Fruit fly (Drosophila melanogaster) whole organism, wandering third instar larva: ENCODE data around the gene Krn.

Experiments
- Abd-B ChIP-seq: fragments of >200 bp; optimal IDR thresholded peaks from 2 replicates; lab custom pipeline; 2017; ENCODE audit warnings: missing biosample characterization, missing genetic modification characterization
- CG32264 ChIP-seq: fragments of 200-800 bp; sonication (Bioruptor generic); optimal IDR thresholded peaks from 2 replicates; lab custom pipeline; 2016; ENCODE audit warnings: missing biosample characterization, missing genetic modification characterization
- CG9705 ChIP-seq: fragments of 200-800 bp; sonication (Bioruptor generic); optimal IDR thresholded peaks from 2 replicates; lab custom pipeline; 2018; ENCODE audit warnings: missing biosample characterization, mild to moderate bottlenecking, missing genetic modification characterization
- CrebA ChIP-seq: fragments of 200-800 bp; sonication (Bioruptor generic); optimal IDR thresholded peaks from 2 replicates; lab custom pipeline; 2016; ENCODE audit warnings: missing biosample characterization, mild to moderate bottlenecking, missing genetic modification characterization, borderline replicate concordance
- Dfd ChIP-seq: fragments of >200 bp; optimal IDR thresholded peaks from 2 replicates; lab custom pipeline; 2017; ENCODE audit warnings: missing biosample characterization, missing genetic modification characterization
- Dif ChIP-seq: fragments of 200-275, 200-300 bp; sonication (Bioruptor generic); optimal IDR thresholded peaks from 2 replicates; lab custom pipeline; 2018; ENCODE audit warnings: missing biosample characterization, missing genetic modification characterization; ENCODE audit not compliant: partially characterized antibody
- GATAd ChIP-seq: sonication (Bioruptor generic); optimal IDR thresholded peaks from 2 replicates; lab custom pipeline; 2016; ENCODE audit warnings: missing biosample characterization, missing genetic modification characterization
- HLH106 ChIP-seq: fragments of 200-800 bp; optimal IDR thresholded peaks from 3 replicates; lab custom pipeline; 2019; ENCODE audit warnings: missing biosample characterization, mild to moderate bottlenecking, missing genetic modification characterization, moderate library complexity
- Hnf4 ChIP-seq: fragments of 200-800 bp; sonication (Bioruptor generic); optimal IDR thresholded peaks from 2 replicates; lab custom pipeline; 2016; ENCODE audit warnings: missing biosample characterization, mild to moderate bottlenecking, missing genetic modification characterization
- Hr78 ChIP-seq: fragments of >200 bp; optimal IDR thresholded peaks from 2 replicates; lab custom pipeline; 2017; ENCODE audit warnings: missing biosample characterization, missing genetic modification characterization
- Hr83 ChIP-seq: fragments of 200-300 bp; sonication (Bioruptor generic); optimal IDR thresholded peaks from 2 replicates; lab custom pipeline; 2016; ENCODE audit warnings: missing biosample characterization, mild to moderate bottlenecking, missing genetic modification characterization, moderate library complexity; ENCODE audit not compliant: poor library complexity, severe bottlenecking
- Jra ChIP-seq: sonication (Bioruptor generic); optimal IDR thresholded peaks from 2 replicates; lab custom pipeline; 2016; ENCODE audit warnings: missing biosample characterization, missing genetic modification characterization
- Mio ChIP-seq: sonication (Bioruptor generic); optimal IDR thresholded peaks from 2 replicates; lab custom pipeline; 2016; ENCODE audit warnings: missing biosample characterization, missing genetic modification characterization
- Myc ChIP-seq: fragments of >200 bp; optimal IDR thresholded peaks from 2 replicates; lab custom pipeline; 2017
- N ChIP-seq: fragments of >200 bp; optimal IDR thresholded peaks from 2 replicates; lab custom pipeline; 2018; ENCODE audit warnings: missing biosample characterization, missing external identifiers, missing genetic modification characterization
- OdsH ChIP-seq: fragments of 200-800 bp; sonication (Bioruptor generic); optimal IDR thresholded peaks from 2 replicates; lab custom pipeline; 2016; ENCODE audit warnings: missing biosample characterization, mild to moderate bottlenecking, missing genetic modification characterization
- Rel ChIP-seq, 2 experiments: fragments of 200-800 bp; sonication (Bioruptor generic) in 1 of 2; optimal IDR thresholded peaks; 2 replicates in 1 of 2; 3 replicates in 1 of 2; lab custom pipeline; 2016 to 2019; ENCODE audit warnings: mild to moderate bottlenecking in 2 of 2, missing biosample characterization in 2 of 2, missing genetic modification characterization in 2 of 2, moderate library complexity in 1 of 2
- Sp1 ChIP-seq: fragments of 200-800 bp; sonication (Bioruptor generic); optimal IDR thresholded peaks from 3 replicates; lab custom pipeline; 2019; ENCODE audit warnings: missing biosample characterization, mild to moderate bottlenecking, missing genetic modification characterization, moderate library complexity
- Vsx2 ChIP-seq: fragments of 200-300, 225-300 bp; sonication (Bioruptor generic); optimal IDR thresholded peaks from 2 replicates; lab custom pipeline; 2018; ENCODE audit warnings: missing biosample characterization, missing genetic modification characterization; ENCODE audit not compliant: partially characterized antibody
- br ChIP-seq: fragments of 200-800 bp; sonication (Bioruptor generic); optimal IDR thresholded peaks from 2 replicates; lab custom pipeline; 2016; ENCODE audit warnings: missing biosample characterization, missing genetic modification characterization
- brk ChIP-seq: fragments of 200-800 bp; sonication (Bioruptor generic); optimal IDR thresholded peaks from 2 replicates; lab custom pipeline; 2016; ENCODE audit warnings: missing biosample characterization, mild to moderate bottlenecking, missing genetic modification characterization
- dl ChIP-seq, 2 experiments: fragments of 175-275, 200-275 bp in 1 of 2; fragments of 200-275 bp in 1 of 2; sonication (Bioruptor generic); optimal IDR thresholded peaks; lab custom pipeline; 2018; ENCODE audit warnings: mild to moderate bottlenecking in 2 of 2, missing biosample characterization in 2 of 2, missing genetic modification characterization in 2 of 2, moderate library complexity in 2 of 2; ENCODE audit not compliant: partially characterized antibody in 2 of 2, insufficient read depth in 1 of 2
- dmrt93B ChIP-seq: fragments of 200-800 bp; sonication (Bioruptor generic); optimal IDR thresholded peaks from 2 replicates; lab custom pipeline; 2018; ENCODE audit warnings: missing biosample characterization, mild to moderate bottlenecking, missing genetic modification characterization
- dsf ChIP-seq: sonication (Bioruptor generic); optimal IDR thresholded peaks from 2 replicates; lab custom pipeline; 2016; ENCODE audit warnings: missing biosample characterization, missing genetic modification characterization, borderline replicate concordance
- ey ChIP-seq: fragments of 200-800 bp; sonication (Bioruptor generic); optimal IDR thresholded peaks from 2 replicates; lab custom pipeline; 2016; ENCODE audit warnings: missing biosample characterization, missing genetic modification characterization
- foxo ChIP-seq, 2 experiments: fragments of 200-800 bp; sonication (Bioruptor generic); optimal IDR thresholded peaks; 2 replicates in 1 of 2; 3 replicates in 1 of 2; lab custom pipeline; 2016 to 2017; ENCODE audit warnings: missing biosample characterization in 2 of 2, missing genetic modification characterization in 2 of 2
- fru ChIP-seq: fragments of 200-800 bp; sonication (Bioruptor generic); optimal IDR thresholded peaks from 3 replicates; lab custom pipeline; 2016; ENCODE audit warnings: missing biosample characterization, mild to moderate bottlenecking, missing genetic modification characterization
- h ChIP-seq: fragments of 200-800 bp; sonication (Bioruptor generic); optimal IDR thresholded peaks from 3 replicates; lab custom pipeline; 2016; ENCODE audit warnings: missing biosample characterization, mild to moderate bottlenecking, missing genetic modification characterization
- jim ChIP-seq: fragments of 175-275, 200-325 bp; sonication (Bioruptor generic); optimal IDR thresholded peaks from 2 replicates; lab custom pipeline; 2016; ENCODE audit warnings: missing biosample characterization, mild to moderate bottlenecking, missing genetic modification characterization
- lola ChIP-seq: fragments of >200 bp; optimal IDR thresholded peaks from 2 replicates; lab custom pipeline; 2017; ENCODE audit warnings: missing biosample characterization, missing genetic modification characterization
- pan ChIP-seq: fragments of >200 bp; optimal IDR thresholded peaks from 2 replicates; lab custom pipeline; 2017
- psq ChIP-seq: fragments of 200-800 bp; sonication (Bioruptor generic); optimal IDR thresholded peaks from 3 replicates; lab custom pipeline; 2017; ENCODE audit warnings: missing biosample characterization, mild to moderate bottlenecking, missing genetic modification characterization, moderate library complexity
- rgr ChIP-seq: fragments of 200-800 bp; sonication (Bioruptor generic); optimal IDR thresholded peaks from 3 replicates; lab custom pipeline; 2016; ENCODE audit warnings: missing biosample characterization, mild to moderate bottlenecking, missing genetic modification characterization
- sage ChIP-seq: fragments of 200-800 bp; sonication (Bioruptor generic); optimal IDR thresholded peaks from 2 replicates; lab custom pipeline; 2016; ENCODE audit warnings: missing biosample characterization, mild to moderate bottlenecking, missing genetic modification characterization
- sv ChIP-seq: fragments of 200-800 bp; sonication (Bioruptor generic); optimal IDR thresholded peaks from 3 replicates; lab custom pipeline; 2016; ENCODE audit warnings: missing biosample characterization, missing genetic modification characterization
- tai ChIP-seq: sonication (Bioruptor generic); optimal IDR thresholded peaks from 2 replicates; lab custom pipeline; 2016; ENCODE audit warnings: missing biosample characterization, missing genetic modification characterization
- usp ChIP-seq: fragments of >200 bp; optimal IDR thresholded peaks from 2 replicates; lab custom pipeline; 2017; ENCODE audit warnings: missing biosample characterization, missing genetic modification characterization
- woc ChIP-seq: sonication (Bioruptor generic); optimal IDR thresholded peaks from 2 replicates; lab custom pipeline; 2016; ENCODE audit warnings: missing biosample characterization, mild to moderate bottlenecking, missing genetic modification characterization

Gene Krn

dm6 chr3L:17619209-17619705 is 34.8 kb downstream of the Krn start, which contains the start of gene Eip74EF:
TSS of gene Eip74EF (minus strand) at chr3L:17619325.
- TF ChIP-seq foxo (GFP tag; optimal IDR thresholded peaks at IDR 0.05; lab: Kevin White, UChicago): peak; percentile 4 to 74
- TF ChIP-seq Hnf4: peak; percentile 56
- no peak for TF ChIP-seq jim (GFP tag; lab: Kevin White, UChicago)
- TF ChIP-seq Sp1 (GFP tag; lab: Kevin White, UChicago): peak; percentile 52
- TF ChIP-seq Abd-B: no peak
- no peak for TF ChIP-seq usp (GFP tag; lab: Kevin White, UChicago)
- peak; percentile 96 for TF ChIP-seq Dif (GFP tag; lab: Kevin White, UChicago)
- peak; percentile 69 for TF ChIP-seq rgr (GFP tag; lab: Kevin White, UChicago)
- TF ChIP-seq br (GFP tag; lab: Kevin White, UChicago): peak; percentile 69
- TF ChIP-seq brk (GFP tag; lab: Kevin White, UChicago): no peak
- peak; percentile 67 for TF ChIP-seq OdsH (GFP tag; lab: Kevin White, UChicago)
- TF ChIP-seq Myc: no peak
- TF ChIP-seq psq: peak; percentile 56
- peak; percentile 80 for TF ChIP-seq Rel (GFP tag; optimal IDR thresholded peaks at IDR 0.05; lab: Kevin White, UChicago)
- TF ChIP-seq Rel (tag; optimal IDR thresholded peaks at IDR 0.05; lab: Kevin White, UChicago): peak; percentile 38
- no peak for TF ChIP-seq sv (GFP tag; lab: Kevin White, UChicago)
- TF ChIP-seq sage (GFP tag; lab: Kevin White, UChicago): peak; percentile 71
- peak; percentile 59 for TF ChIP-seq CrebA
- peak; percentile 74 for TF ChIP-seq h
- peak; percentile 45 for TF ChIP-seq Jra (GFP tag; lab: Kevin White, UChicago)
- no peak for TF ChIP-seq pan (lab: Kevin White, UChicago)
- peak; percentile 60 for TF ChIP-seq HLH106 (tag; lab: Kevin White, UChicago)
- peak; percentile 77 for TF ChIP-seq ey (GFP tag; lab: Kevin White, UChicago)
- peak; percentile 78 for TF ChIP-seq woc (GFP tag; lab: Kevin White, UChicago)
- TF ChIP-seq dl (GFP tag; optimal IDR thresholded peaks at IDR 0.05; lab: Kevin White, UChicago; ENCODE audit: insufficient read depth in 1 of 2, partially characterized antibody in 2 of 2): peak; percentile 96 to 98
- TF ChIP-seq Hr83: peak; percentile 51
- no peak for TF ChIP-seq dmrt93B (GFP tag; lab: Kevin White, UChicago)
- TF ChIP-seq lola (GFP tag; lab: Kevin White, UChicago): no peak
- no peak for TF ChIP-seq Dfd
- peak; percentile 86 for TF ChIP-seq Vsx2
- TF ChIP-seq fru: peak; percentile 73
- TF ChIP-seq Mio (GFP tag; lab: Kevin White, UChicago): no peak
- peak; percentile 26 for TF ChIP-seq CG32264 (GFP tag; lab: Kevin White, UChicago)
- peak; percentile 30 for TF ChIP-seq N (GFP tag; lab: Kevin White, UChicago)
- TF ChIP-seq Hr78 (GFP tag; lab: Kevin White, UChicago): no peak
- peak; percentile 74 for TF ChIP-seq tai (GFP tag; lab: Kevin White, UChicago)
- peak; percentile 33 for TF ChIP-seq CG9705
- no peak for TF ChIP-seq GATAd (GFP tag; lab: Kevin White, UChicago)
- TF ChIP-seq dsf (GFP tag; lab: Kevin White, UChicago): no peak

- TF ChIP-seq fru: no peak
- peak; percentile 16 for TF ChIP-seq h
- peak; percentile 10 for TF ChIP-seq N (GFP tag; lab: Kevin White, UChicago)
Measured at dm6 chr3L:17616876-17617279, 37.2 kb downstream of the Krn start.

- no peak for TF ChIP-seq jim (GFP tag; lab: Kevin White, UChicago)
- TF ChIP-seq lola (GFP tag; lab: Kevin White, UChicago): no peak
- no peak for TF ChIP-seq fru
- TF ChIP-seq foxo (GFP tag; optimal IDR thresholded peaks at IDR 0.05; lab: Kevin White, UChicago): no peak
Measured at dm6 chr3L:17615838-17616237, 38.2 kb downstream of the Krn start.
